Worm (Caenorhabditis elegans) whole organism, L1 larva: ENCODE results near the gene nhr-152.

Experiments
- C04F5.9 ChIP-seq: sonication (generic microtip); optimal IDR thresholded peaks from 2 replicates; lab custom pipeline; 2016; ENCODE audit warnings: missing genetic modification characterization, missing compliant biosample characterization
- Y116A8C.19 ChIP-seq: sonication (generic microtip); optimal IDR thresholded peaks from 2 replicates; lab custom pipeline; 2016; ENCODE audit warnings: missing compliant biosample characterization, missing genetic modification characterization, borderline replicate concordance
- aha-1 ChIP-seq: fragments of 150-350 bp; optimal IDR thresholded peaks from 2 replicates; lab custom pipeline; 2014; ENCODE audit warnings: missing biosample characterization, missing genetic modification characterization
- alr-1 ChIP-seq: fragments of 200-800 bp; sonication (Bioruptor generic); optimal IDR thresholded peaks from 2 replicates; lab custom pipeline; 2018; ENCODE audit warnings: borderline replicate concordance, mild to moderate bottlenecking, missing genetic modification characterization, missing compliant biosample characterization
- blmp-1 ChIP-seq: fragments of 150-350 bp; optimal IDR thresholded peaks from 2 replicates; lab custom pipeline; 2014; ENCODE audit warnings: missing biosample characterization, missing genetic modification characterization
- ceh-8 ChIP-seq: fragments of 200-800 bp; sonication (Bioruptor generic); optimal IDR thresholded peaks from 2 replicates; lab custom pipeline; 2018; ENCODE audit warnings: mild to moderate bottlenecking, missing genetic modification characterization, moderate library complexity, missing compliant biosample characterization
- ceh-88 ChIP-seq: fragments of 200-800 bp; sonication (Bioruptor generic); IDR thresholded peaks from 2 replicates; pipeline ENCODE4 v1.3.6; 2022; ENCODE audit warnings: missing genetic modification characterization, missing compliant biosample characterization
- ceh-90 ChIP-seq: sonication (generic microtip); optimal IDR thresholded peaks from 2 replicates; lab custom pipeline; 2016; ENCODE audit warnings: missing genetic modification characterization, missing compliant biosample characterization
- ces-1 ChIP-seq: fragments of 150-350 bp; optimal IDR thresholded peaks from 2 replicates; lab custom pipeline; 2014; ENCODE audit warnings: missing biosample characterization, missing genetic modification reagents, missing genetic modification characterization
- dpl-1 ChIP-seq, 3 experiments: fragments of 150-350 bp in 2 of 3; sonication (generic microtip) in 1 of 3; optimal IDR thresholded peaks; 2 replicates each; lab custom pipeline; 2014 to 2017; ENCODE audit warnings: missing biosample characterization in 3 of 3, missing genetic modification characterization in 3 of 3, missing genetic modification reagents in 3 of 3
- dsc-1 ChIP-seq: sonication (generic microtip); optimal IDR thresholded peaks from 2 replicates; lab custom pipeline; 2016; ENCODE audit warnings: mild to moderate bottlenecking, missing genetic modification characterization, missing compliant biosample characterization
- efl-1 ChIP-seq, 4 experiments: fragments of 150-350 bp; optimal IDR thresholded peaks in 3 of 4; peaks in 1 of 4; 1 replicate in 1 of 4; 2 replicates in 3 of 4; lab custom pipeline; 2014; ENCODE audit warnings: missing biosample characterization in 2 of 4, missing genetic modification characterization in 2 of 4, missing genetic modification reagents in 2 of 4
- efl-3 ChIP-seq: fragments of 200-800 bp; sonication (Bioruptor generic); optimal IDR thresholded peaks from 2 replicates; lab custom pipeline; 2018; ENCODE audit warnings: mild to moderate bottlenecking, missing genetic modification characterization, missing compliant biosample characterization
- elt-3 ChIP-seq, 6 experiments: fragments of 150-350 bp in 1 of 6; sonication (generic microtip); optimal IDR thresholded peaks; 2 replicates each; lab custom pipeline; 2017 to 2018; ENCODE audit warnings: missing biosample characterization in 6 of 6, missing genetic modification characterization in 6 of 6, inconsistent platforms in 1 of 6
- ets-5 ChIP-seq: fragments of 200-800 bp; sonication (Bioruptor generic); IDR thresholded peaks from 2 replicates; pipeline ENCODE4 v1.3.6; 2022; ENCODE audit warnings: missing genetic modification characterization, missing compliant biosample characterization
- fkh-10 ChIP-seq: sonication (generic microtip); optimal IDR thresholded peaks from 2 replicates; lab custom pipeline; 2017; ENCODE audit warnings: missing biosample characterization, missing genetic modification reagents, missing genetic modification characterization
- fkh-8 ChIP-seq: sonication (generic microtip); optimal IDR thresholded peaks from 2 replicates; lab custom pipeline; 2016; ENCODE audit warnings: mild to moderate bottlenecking, missing genetic modification characterization, missing compliant biosample characterization
- fos-1 ChIP-seq: fragments of 150-350 bp; optimal IDR thresholded peaks from 2 replicates; lab custom pipeline; 2014; ENCODE audit warnings: missing biosample characterization, missing genetic modification characterization
- hlh-17 ChIP-seq: fragments of 200-800 bp; sonication (Bioruptor generic); optimal IDR thresholded peaks from 2 replicates; lab custom pipeline; 2018; ENCODE audit warnings: missing genetic modification characterization, mild to moderate bottlenecking, missing compliant biosample characterization, moderate library complexity, borderline replicate concordance
- hlh-4 ChIP-seq: sonication (generic microtip); optimal IDR thresholded peaks from 2 replicates; lab custom pipeline; 2016; ENCODE audit warnings: mild to moderate bottlenecking, missing genetic modification characterization, missing compliant biosample characterization
- hpl-2 ChIP-seq: fragments of 150-350 bp; optimal IDR thresholded peaks from 2 replicates; lab custom pipeline; 2014; ENCODE audit warnings: missing biosample characterization, missing genetic modification reagents, missing genetic modification characterization
- isw-1 ChIP-seq: fragments of 200-800 bp; sonication (Bioruptor generic); IDR thresholded peaks from 2 replicates; pipeline ENCODE4 v1.3.6; 2022; ENCODE audit warnings: missing genetic modification characterization, missing compliant biosample characterization
- jun-1 ChIP-seq: fragments of 150-350 bp; optimal IDR thresholded peaks from 2 replicates; lab custom pipeline; 2014; ENCODE audit warnings: missing biosample characterization, missing genetic modification reagents, missing genetic modification characterization
- lin-13 ChIP-seq: fragments of 150-350 bp; optimal IDR thresholded peaks from 2 replicates; lab custom pipeline; 2014; ENCODE audit warnings: missing biosample characterization, missing genetic modification reagents, missing genetic modification characterization
- lin-15B ChIP-seq: fragments of 150-350 bp; sonication (generic microtip); optimal IDR thresholded peaks from 3 replicates; lab custom pipeline; 2014; ENCODE audit warnings: missing biosample characterization, missing genetic modification characterization
- lin-39 ChIP-seq: fragments of 150-350 bp; optimal IDR thresholded peaks from 2 replicates; lab custom pipeline; 2014; ENCODE audit warnings: missing biosample characterization, missing genetic modification reagents, missing genetic modification characterization
- mab-9 ChIP-seq: fragments of 200-800 bp; sonication (Bioruptor generic); IDR thresholded peaks from 2 replicates; pipeline ENCODE4 v1.3.6; 2022; ENCODE audit warnings: missing genetic modification reagents, missing genetic modification characterization, missing compliant biosample characterization
- mdl-1 ChIP-seq, 2 experiments: fragments of 150-350 bp; optimal IDR thresholded peaks; 2 replicates each; lab custom pipeline; 2014 to 2017; ENCODE audit warnings: missing biosample characterization in 2 of 2, missing genetic modification characterization in 2 of 2, inconsistent platforms in 1 of 2
- mef-2 ChIP-seq: fragments of 150-350 bp; optimal IDR thresholded peaks from 2 replicates; lab custom pipeline; 2014; ENCODE audit warnings: missing biosample characterization, missing genetic modification characterization
- nhr-12 ChIP-seq: sonication (generic microtip); optimal IDR thresholded peaks from 2 replicates; lab custom pipeline; 2017; ENCODE audit warnings: missing biosample characterization, missing genetic modification characterization
- nhr-19 ChIP-seq: fragments of 200-800 bp; sonication (Bioruptor generic); conservative IDR thresholded peaks from 2 replicates; pipeline ENCODE4 v1.3.6; 2022; ENCODE audit warnings: missing genetic modification characterization, missing compliant biosample characterization
- nhr-20 ChIP-seq: sonication (generic microtip); optimal IDR thresholded peaks from 2 replicates; lab custom pipeline; 2016; ENCODE audit warnings: mild to moderate bottlenecking, missing genetic modification characterization, missing compliant biosample characterization
- nhr-237 ChIP-seq: fragments of 150-350 bp; optimal IDR thresholded peaks from 2 replicates; lab custom pipeline; 2014; ENCODE audit warnings: missing biosample characterization, missing genetic modification characterization
- nhr-28 ChIP-seq: fragments of 150-350 bp; optimal IDR thresholded peaks from 2 replicates; lab custom pipeline; 2014; ENCODE audit warnings: missing biosample characterization, missing genetic modification characterization
- nhr-47 ChIP-seq: sonication (generic microtip); optimal IDR thresholded peaks from 2 replicates; lab custom pipeline; 2016; ENCODE audit warnings: mild to moderate bottlenecking, missing genetic modification characterization, moderate library complexity, missing compliant biosample characterization
- nhr-76 ChIP-seq: sonication (generic microtip); optimal IDR thresholded peaks from 2 replicates; lab custom pipeline; 2017; ENCODE audit warnings: missing biosample characterization, missing genetic modification characterization
- nhr-77 ChIP-seq: fragments of 150-350 bp; optimal IDR thresholded peaks from 2 replicates; lab custom pipeline; 2014; ENCODE audit warnings: missing biosample characterization, missing genetic modification characterization
- nhr-85 ChIP-seq: sonication (generic microtip); peaks from one replicate; lab custom pipeline; 2016; ENCODE audit warnings: missing genetic modification characterization, inconsistent platforms, missing compliant biosample characterization
- pax-3 ChIP-seq: fragments of 200-800 bp; sonication (Bioruptor generic); optimal IDR thresholded peaks from 2 replicates; lab custom pipeline; 2018; ENCODE audit warnings: mild to moderate bottlenecking, missing genetic modification characterization, moderate library complexity, missing compliant biosample characterization
- pqm-1 ChIP-seq: sonication (generic microtip); optimal IDR thresholded peaks from 3 replicates; lab custom pipeline; 2017; ENCODE audit warnings: missing biosample characterization, missing genetic modification characterization
- skn-1 ChIP-seq: fragments of 150-350 bp; optimal IDR thresholded peaks from 2 replicates; lab custom pipeline; 2014; ENCODE audit warnings: missing biosample characterization, missing genetic modification characterization
- snpc-4 ChIP-seq: fragments of 150-350 bp; optimal IDR thresholded peaks from 2 replicates; lab custom pipeline; 2014; ENCODE audit warnings: missing biosample characterization, missing genetic modification characterization
- sptf-1 ChIP-seq: fragments of 150-350 bp; optimal IDR thresholded peaks from 2 replicates; lab custom pipeline; 2014; ENCODE audit warnings: missing biosample characterization, missing genetic modification characterization
- swsn-7 ChIP-seq: sonication (generic microtip); optimal IDR thresholded peaks from 2 replicates; lab custom pipeline; 2016; ENCODE audit warnings: missing genetic modification characterization, missing compliant biosample characterization
- tbx-2 ChIP-seq: sonication (generic microtip); optimal IDR thresholded peaks from 2 replicates; lab custom pipeline; 2016; ENCODE audit warnings: missing genetic modification characterization, missing compliant biosample characterization
- tlp-1 ChIP-seq: fragments of 150-350 bp; optimal IDR thresholded peaks from 2 replicates; lab custom pipeline; 2014; ENCODE audit warnings: missing biosample characterization, missing genetic modification characterization
- unc-30 ChIP-seq: sonication (generic microtip); optimal IDR thresholded peaks from 2 replicates; lab custom pipeline; 2017; ENCODE audit warnings: missing biosample characterization, missing genetic modification characterization
- unc-98 ChIP-seq: fragments of 200-800 bp; sonication (Bioruptor generic); IDR thresholded peaks from 2 replicates; pipeline ENCODE4 v1.3.6; 2022; ENCODE audit warnings: missing genetic modification characterization, missing compliant biosample characterization
- vab-15 ChIP-seq: sonication (generic microtip); optimal IDR thresholded peaks from 2 replicates; lab custom pipeline; 2017; ENCODE audit warnings: missing genotype, mild to moderate bottlenecking, missing genetic modification characterization, missing compliant biosample characterization
- zip-4 ChIP-seq: fragments of 200-800 bp; sonication (Bioruptor generic); optimal IDR thresholded peaks from 2 replicates; lab custom pipeline; 2018; ENCODE audit warnings: mild to moderate bottlenecking, missing genetic modification characterization, moderate library complexity, missing compliant biosample characterization

nhr-152 gene

ce11 chrV:7728679-7729027, 42.5 kb downstream of the nhr-152 start, which contains the start of gene Y97E10C.1:
Gene Y97E10C.1, plus strand, starts transcription at chrV:7728879.
- TF ChIP-seq dpl-1 (GFP tag; optimal IDR thresholded peaks at IDR 0.05; lab: Kevin White, UChicago): no peak
- TF ChIP-seq nhr-85 (tag; lab: Kevin White, UChicago): peak; percentile 87
- TF ChIP-seq elt-3 (tag; optimal IDR thresholded peaks at IDR 0.05; lab: Kevin White, UChicago): peak in 1 of 6 experiments; percentile 18
- no peak for TF ChIP-seq mdl-1 (tag; optimal IDR thresholded peaks at IDR 0.05; lab: Kevin White, UChicago)
- TF ChIP-seq vab-15 (tag; lab: Kevin White, UChicago): no peak
- TF ChIP-seq hpl-2 (GFP tag; lab: Kevin White, UChicago): no peak
- TF ChIP-seq efl-1 (optimal IDR thresholded peaks at IDR 0.05; lab: Kevin White, UChicago): no peak
- peak in 1 of 2 experiments; percentile 37 for TF ChIP-seq efl-1 (GFP tag; optimal IDR thresholded peaks at IDR 0.05 in 1 of 2; lab: Kevin White, UChicago)
- TF ChIP-seq blmp-1 (tag; lab: Kevin White, UChicago): peak; percentile 79
- TF ChIP-seq mef-2 (tag; lab: Kevin White, UChicago): no peak
- TF ChIP-seq, all 84 proteins: peak for 4

DNA sequence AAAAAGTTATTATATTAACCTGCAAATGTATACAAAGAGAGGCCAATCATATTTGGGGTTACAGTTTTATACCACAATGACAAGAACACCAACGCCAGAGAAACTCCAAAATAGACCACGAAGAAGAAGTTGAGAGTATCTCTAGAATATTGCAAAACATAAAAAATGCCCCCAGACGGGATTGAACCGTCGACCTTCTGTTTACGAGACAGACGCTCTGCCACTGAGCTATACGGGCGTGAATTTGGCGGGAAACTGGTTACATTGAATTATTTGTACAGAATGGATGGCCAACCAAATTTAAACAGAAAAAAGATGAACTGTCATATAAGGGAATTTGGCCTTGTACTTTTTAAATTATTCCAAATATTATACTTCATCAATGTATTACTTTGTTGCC, 44.3 kb downstream of the nhr-152 start:
- TF ChIP-seq nhr-47 (tag; lab: Kevin White, UChicago): peak; percentile 59
- no peak for TF ChIP-seq alr-1 (tag; lab: Kevin White, UChicago)
- TF ChIP-seq ceh-8 (GFP tag; lab: Kevin White, UChicago): no peak
- peak; percentile 32 for TF ChIP-seq blmp-1 (tag; lab: Kevin White, UChicago)
- TF ChIP-seq C04F5.9 (tag; lab: Kevin White, UChicago): no peak
- no peak for TF ChIP-seq lin-39
- no peak for TF ChIP-seq ceh-90 (tag; lab: Kevin White, UChicago)
- TF ChIP-seq fkh-8: peak; percentile 45
- no peak for TF ChIP-seq zip-4 (GFP tag; lab: Kevin White, UChicago)
- TF ChIP-seq sptf-1 (tag; lab: Kevin White, UChicago): no peak
- TF ChIP-seq snpc-4: no peak
- peak; percentile 67 for TF ChIP-seq nhr-20 (tag; lab: Kevin White, UChicago)
- peak in 2 of 6 experiments; percentile 2 to 48 for TF ChIP-seq elt-3 (tag; optimal IDR thresholded peaks at IDR 0.05; lab: Kevin White, UChicago)
- no peak for TF ChIP-seq isw-1 (GFP tag; lab: Robert Waterston, UW)
- TF ChIP-seq mab-9: no peak
- TF ChIP-seq lin-15B (tag; lab: Kevin White, UChicago): no peak
- no peak for TF ChIP-seq nhr-12 (tag; lab: Kevin White, UChicago)
- TF ChIP-seq nhr-237 (tag; lab: Kevin White, UChicago): no peak
- no peak for TF ChIP-seq pqm-1 (tag; lab: Kevin White, UChicago)
- TF ChIP-seq Y116A8C.19 (tag; lab: Kevin White, UChicago): no peak
- TF ChIP-seq nhr-28: no peak
- TF ChIP-seq jun-1: no peak
- no peak for TF ChIP-seq ets-5 (GFP tag; lab: Robert Waterston, UW)
- TF ChIP-seq nhr-76 (tag; lab: Kevin White, UChicago): no peak
- no peak for TF ChIP-seq pax-3 (tag; lab: Kevin White, UChicago)
- TF ChIP-seq tbx-2 (tag; lab: Kevin White, UChicago): peak; percentile 32
- TF ChIP-seq swsn-7 (tag; lab: Kevin White, UChicago): peak; percentile 56
- TF ChIP-seq ces-1 (GFP tag; lab: Kevin White, UChicago): no peak
- no peak for TF ChIP-seq efl-3 (GFP tag; lab: Kevin White, UChicago)
- no peak for TF ChIP-seq tlp-1
- TF ChIP-seq mdl-1 (tag; optimal IDR thresholded peaks at IDR 0.05; lab: Kevin White, UChicago): peak in 1 of 2 experiments; percentile 45
- TF ChIP-seq hlh-4: no peak
- peak; percentile 49 for TF ChIP-seq nhr-19
- peak; percentile 55 for TF ChIP-seq hpl-2 (GFP tag; lab: Kevin White, UChicago)
- peak; percentile 50 for TF ChIP-seq fos-1 (tag; lab: Kevin White, UChicago)
- TF ChIP-seq unc-98 (GFP tag; lab: Robert Waterston, UW): no peak
- TF ChIP-seq ceh-88: peak; percentile 38; the same call in 1 of the 2 replicates
- TF ChIP-seq vab-15 (tag; lab: Kevin White, UChicago): no peak
- TF ChIP-seq skn-1 (tag; lab: Kevin White, UChicago): no peak
- peak; percentile 53 for TF ChIP-seq dsc-1 (tag; lab: Kevin White, UChicago)
- TF ChIP-seq unc-30: no peak
- no peak for TF ChIP-seq hlh-17 (GFP tag; lab: Kevin White, UChicago)
- peak; percentile 42 for TF ChIP-seq nhr-77 (tag; lab: Kevin White, UChicago)
- TF ChIP-seq lin-13 (GFP tag; lab: Kevin White, UChicago): peak; percentile 42
- no peak for TF ChIP-seq aha-1 (tag; lab: Kevin White, UChicago)
- TF ChIP-seq fkh-10 (GFP tag; lab: Kevin White, UChicago): no peak
